Fruit fly (Drosophila melanogaster) whole organism, adult: ENCODE data around the gene CG1146.

Experiments
- CG11617 ChIP-seq: fragments of 200-800 bp; sonication (Bioruptor generic); optimal IDR thresholded peaks from 2 replicates; lab custom pipeline; 2017; ENCODE audit warnings: mild to moderate bottlenecking, missing biosample characterization, missing genetic modification reagents, missing genetic modification characterization
- CG12768 ChIP-seq: fragments of 200-800 bp; sonication (Bioruptor generic); optimal IDR thresholded peaks from 2 replicates; lab custom pipeline; 2017; ENCODE audit warnings: missing biosample characterization, missing genetic modification characterization, mild to moderate bottlenecking, moderate library complexity, missing genetic modification reagents
- CG14711 ChIP-seq: fragments of 200-800 bp; sonication (Bioruptor generic); optimal IDR thresholded peaks from 2 replicates; lab custom pipeline; 2018; ENCODE audit warnings: missing biosample characterization, mild to moderate bottlenecking, missing genetic modification characterization, moderate library complexity
- CG1620 ChIP-seq: fragments of 200-800 bp; sonication (Bioruptor generic); optimal IDR thresholded peaks from 2 replicates; lab custom pipeline; 2016; ENCODE audit warnings: missing biosample characterization, missing genetic modification characterization
- CG33017 ChIP-seq: fragments of 200-800 bp; sonication (Bioruptor generic); optimal IDR thresholded peaks from 2 replicates; lab custom pipeline; 2018; ENCODE audit warnings: missing biosample characterization, mild to moderate bottlenecking, missing genetic modification characterization, moderate library complexity
- CG5204 ChIP-seq: fragments of 200-800 bp; sonication (Bioruptor generic); optimal IDR thresholded peaks from 2 replicates; lab custom pipeline; 2016; ENCODE audit warnings: missing biosample characterization, missing genetic modification characterization
- CG7045 ChIP-seq: fragments of 200-800 bp; sonication (Bioruptor generic); optimal IDR thresholded peaks from 2 replicates; lab custom pipeline; 2017; ENCODE audit warnings: missing biosample characterization, mild to moderate bottlenecking, missing genetic modification characterization
- CG7101 ChIP-seq: fragments of 200-800 bp; sonication (Bioruptor generic); optimal IDR thresholded peaks from 2 replicates; lab custom pipeline; 2018; ENCODE audit warnings: missing biosample characterization, mild to moderate bottlenecking, missing genetic modification characterization, moderate library complexity
- Clk ChIP-seq: fragments of 200-800 bp; sonication (Bioruptor generic); optimal IDR thresholded peaks from 2 replicates; lab custom pipeline; 2017; ENCODE audit warnings: missing biosample characterization, missing genetic modification characterization
- Crg-1 ChIP-seq: fragments of 200-800 bp; sonication (Bioruptor generic); optimal IDR thresholded peaks from 2 replicates; lab custom pipeline; 2016; ENCODE audit warnings: missing biosample characterization, missing genetic modification characterization
- Hr96 ChIP-seq: fragments of 200-800 bp; sonication (Bioruptor generic); optimal IDR thresholded peaks from 2 replicates; lab custom pipeline; 2016; ENCODE audit warnings: missing biosample characterization, missing genetic modification characterization
- Mnt ChIP-seq: fragments of 200-800 bp; sonication (Bioruptor generic); optimal IDR thresholded peaks from 2 replicates; lab custom pipeline; 2016; ENCODE audit warnings: missing biosample characterization, mild to moderate bottlenecking, missing genetic modification characterization
- bab1 ChIP-seq: fragments of 200-800 bp; sonication (Bioruptor generic); optimal IDR thresholded peaks from 3 replicates; lab custom pipeline; 2019; ENCODE audit warnings: missing biosample characterization, mild to moderate bottlenecking, missing genetic modification characterization, moderate library complexity
- cic ChIP-seq: fragments of 200-800 bp; sonication (Bioruptor generic); optimal IDR thresholded peaks from 2 replicates; lab custom pipeline; 2017; ENCODE audit warnings: missing biosample characterization, mild to moderate bottlenecking, missing genetic modification characterization, moderate library complexity
- cnc ChIP-seq, 2 experiments: fragments of >200 bp; optimal IDR thresholded peaks; 2 replicates each; lab custom pipeline; 2017
- kay ChIP-seq: fragments of 200-800 bp; sonication (Bioruptor generic); peaks from one replicate; lab custom pipeline; 2016; ENCODE audit warnings: missing biosample characterization, missing genetic modification characterization, borderline replicate concordance
- ovo ChIP-seq: fragments of 200-800 bp; sonication (Bioruptor generic); optimal IDR thresholded peaks from 2 replicates; lab custom pipeline; 2016; ENCODE audit warnings: missing biosample characterization, missing genetic modification characterization
- pad ChIP-seq: fragments of 200-800 bp; sonication (Bioruptor generic); optimal IDR thresholded peaks from 3 replicates; lab custom pipeline; 2017; ENCODE audit warnings: missing biosample characterization, missing genetic modification characterization, mild to moderate bottlenecking, moderate library complexity, missing genetic modification reagents
- tj ChIP-seq: fragments of 200-800 bp; sonication (Bioruptor generic); optimal IDR thresholded peaks from 3 replicates; lab custom pipeline; 2017; ENCODE audit warnings: missing biosample characterization, mild to moderate bottlenecking, missing genetic modification characterization, moderate library complexity
- toe ChIP-seq: fragments of 200-800 bp; sonication (Bioruptor generic); optimal IDR thresholded peaks from 2 replicates; lab custom pipeline; 2016; ENCODE audit warnings: missing biosample characterization, missing genetic modification characterization

CG1146 gene

DNA sequence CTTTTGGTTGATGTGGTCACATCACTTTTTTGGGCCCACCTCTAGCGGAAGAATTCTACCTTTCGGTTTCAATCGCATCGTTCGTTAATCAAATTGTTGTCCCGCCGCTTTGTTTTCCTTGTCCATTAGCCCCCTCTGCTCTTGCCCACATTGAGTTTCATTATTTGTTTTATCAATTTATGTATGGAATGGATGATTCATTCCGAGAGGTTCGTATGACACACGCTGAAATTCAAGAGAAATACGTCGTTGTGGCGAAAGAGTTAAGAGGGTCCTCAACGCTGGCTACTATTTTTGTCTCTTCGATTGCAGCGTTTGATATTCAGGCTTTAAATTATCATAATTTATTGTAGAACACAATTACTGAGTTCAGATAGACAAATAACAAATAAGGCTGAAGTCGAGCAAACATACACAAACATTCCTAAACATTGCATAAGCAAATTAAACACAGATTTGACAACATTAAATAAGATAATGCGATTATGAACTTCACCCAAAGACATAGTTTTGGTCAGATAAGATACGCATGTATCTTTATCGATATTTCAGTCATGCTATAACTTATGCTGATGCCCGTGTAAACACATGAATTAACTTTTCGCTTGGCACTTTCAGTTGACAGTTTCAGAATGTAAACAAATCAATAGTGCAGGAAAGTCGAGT lies 5.0 kb downstream of the CG1146 start:
- TF ChIP-seq Clk (GFP tag; lab: Kevin White, UChicago): no peak
- no peak for TF ChIP-seq CG7101 (tag; lab: Kevin White, UChicago)
- no peak for TF ChIP-seq pad
- TF ChIP-seq CG7045 (GFP tag; lab: Kevin White, UChicago): no peak
- no peak for TF ChIP-seq tj (GFP tag; lab: Kevin White, UChicago)
- TF ChIP-seq CG5204 (GFP tag; lab: Kevin White, UChicago): no peak

DNA sequence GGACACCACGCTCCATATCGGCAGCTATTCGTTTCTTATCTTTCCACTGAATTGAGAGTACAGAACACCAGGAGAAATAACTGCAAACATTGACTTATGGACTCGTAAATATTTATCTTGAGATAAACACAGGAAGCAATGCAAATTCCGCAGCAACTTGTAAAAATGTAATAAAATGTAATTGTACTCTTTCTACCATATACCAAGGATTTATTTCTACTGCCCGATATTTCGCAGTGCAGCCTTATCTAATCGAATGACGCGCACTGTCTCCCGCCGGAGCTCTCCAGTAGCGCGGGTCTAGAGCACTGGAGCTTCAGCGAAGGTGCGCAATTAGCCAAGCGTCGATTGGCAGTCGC lies 5.6 kb downstream of the CG1146 start:
- TF ChIP-seq CG12768 (GFP tag; lab: Kevin White, UChicago) (peak; percentile 99), toe (GFP tag; lab: Kevin White, UChicago) (peak; percentile 93), CG7101 (tag; lab: Kevin White, UChicago) (peak; percentile 96), Crg-1 (GFP tag; lab: Kevin White, UChicago) (peak; percentile 76), CG33017 (tag; lab: Kevin White, UChicago) (peak; percentile 96), cic (peak; percentile 94), Mnt (GFP tag; lab: Kevin White, UChicago) (peak; percentile 90), CG11617 (GFP tag; lab: Kevin White, UChicago) (peak; percentile 98), pad (peak; percentile 88), Clk (GFP tag; lab: Kevin White, UChicago) (peak; percentile 96), kay (GFP tag; lab: Kevin White, UChicago) (peak; percentile 98), CG5204 (GFP tag; lab: Kevin White, UChicago) (peak; percentile 94), CG1620 (peak; percentile 81), CG14711 (peak; percentile 94), cnc (optimal IDR thresholded peaks at IDR 0.05; lab: Kevin White, UChicago) (no peak), tj (GFP tag; lab: Kevin White, UChicago) (peak; percentile 78), CG7045 (GFP tag; lab: Kevin White, UChicago) (peak; percentile 98), Hr96 (GFP tag; lab: Kevin White, UChicago) (peak; percentile 97), ovo (GFP tag; lab: Kevin White, UChicago) (peak; percentile 72), bab1 (GFP tag; lab: Kevin White, UChicago) (peak; percentile 92)

DNA sequence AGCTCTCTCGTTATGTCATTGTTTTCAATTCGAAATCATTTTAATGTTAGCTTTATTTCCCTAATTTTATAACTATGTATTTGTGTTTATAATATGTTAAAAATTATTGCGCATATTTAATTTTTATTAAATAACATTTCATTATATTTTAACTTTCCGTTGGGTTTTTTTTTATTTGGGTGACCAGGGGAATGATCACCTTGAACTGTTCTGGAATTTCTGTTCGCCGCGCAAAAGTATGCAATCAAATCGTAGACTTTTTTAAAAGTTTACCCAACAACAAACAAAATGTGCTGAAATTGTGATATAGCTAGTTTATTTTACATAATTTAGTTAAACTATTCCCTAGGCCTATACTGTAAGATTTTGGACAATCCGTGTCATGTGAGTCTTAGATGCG lies 10.5 kb downstream of the CG1146 start:
- TF ChIP-seq kay (GFP tag; lab: Kevin White, UChicago) (peak; percentile 90), pad (peak; percentile 18), Hr96 (GFP tag; lab: Kevin White, UChicago) (no peak)

DNA sequence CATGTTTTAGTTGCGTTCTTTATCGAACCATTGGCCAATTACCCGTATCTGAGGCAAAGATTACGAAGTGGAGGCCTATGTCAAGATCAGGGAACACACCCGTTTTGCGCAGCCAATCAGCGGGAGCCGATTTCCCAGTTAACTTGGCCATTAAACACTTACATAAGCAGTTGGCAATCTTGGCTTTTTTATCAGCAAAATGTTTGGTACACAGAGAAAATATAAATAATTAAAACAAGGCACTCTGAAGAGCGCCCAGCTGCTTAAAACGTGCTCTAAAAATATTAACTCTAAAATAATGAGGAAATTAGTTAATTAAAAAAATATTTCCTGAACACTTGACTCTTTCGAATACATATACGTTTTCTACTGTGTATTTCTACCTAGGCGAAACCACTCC lies 13.2 kb downstream of the CG1146 start:
- TF ChIP-seq kay (GFP tag; lab: Kevin White, UChicago) (peak; percentile 71), CG12768 (GFP tag; lab: Kevin White, UChicago) (no peak)

DNA sequence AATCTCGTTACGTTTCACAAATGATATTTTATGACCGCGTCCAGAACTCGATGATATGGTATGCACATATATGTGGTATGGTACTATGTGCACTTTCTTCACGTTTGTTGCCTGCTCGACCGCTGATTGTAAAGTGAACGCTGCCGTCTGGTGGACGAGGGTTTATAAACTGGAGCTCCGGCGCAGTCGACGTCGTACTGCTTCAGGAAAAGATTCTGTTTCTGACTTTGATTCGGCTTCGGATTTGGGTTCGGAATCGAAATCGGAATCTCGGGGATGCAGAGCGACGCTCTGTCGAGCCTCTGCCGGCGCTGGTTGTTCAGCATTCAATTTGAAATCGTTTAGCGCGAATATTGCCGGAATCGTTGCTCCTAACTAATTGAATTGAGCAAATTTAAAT lies 14.9 kb downstream of the CG1146 start, which contains the start of gene CG16758:
CG16758 (minus strand) TSS at position 142 of the 400 bp plus-strand sequence.
- TF ChIP-seq CG7101 (tag; lab: Kevin White, UChicago): no peak
- TF ChIP-seq toe (GFP tag; lab: Kevin White, UChicago): no peak
- TF ChIP-seq Clk (GFP tag; lab: Kevin White, UChicago): no peak
- no peak for TF ChIP-seq CG14711
- no peak for TF ChIP-seq ovo (GFP tag; lab: Kevin White, UChicago)
- no peak for TF ChIP-seq CG1620
- no peak for TF ChIP-seq cnc (optimal IDR thresholded peaks at IDR 0.05; lab: Kevin White, UChicago)
- no peak for TF ChIP-seq Crg-1 (GFP tag; lab: Kevin White, UChicago)

DNA sequence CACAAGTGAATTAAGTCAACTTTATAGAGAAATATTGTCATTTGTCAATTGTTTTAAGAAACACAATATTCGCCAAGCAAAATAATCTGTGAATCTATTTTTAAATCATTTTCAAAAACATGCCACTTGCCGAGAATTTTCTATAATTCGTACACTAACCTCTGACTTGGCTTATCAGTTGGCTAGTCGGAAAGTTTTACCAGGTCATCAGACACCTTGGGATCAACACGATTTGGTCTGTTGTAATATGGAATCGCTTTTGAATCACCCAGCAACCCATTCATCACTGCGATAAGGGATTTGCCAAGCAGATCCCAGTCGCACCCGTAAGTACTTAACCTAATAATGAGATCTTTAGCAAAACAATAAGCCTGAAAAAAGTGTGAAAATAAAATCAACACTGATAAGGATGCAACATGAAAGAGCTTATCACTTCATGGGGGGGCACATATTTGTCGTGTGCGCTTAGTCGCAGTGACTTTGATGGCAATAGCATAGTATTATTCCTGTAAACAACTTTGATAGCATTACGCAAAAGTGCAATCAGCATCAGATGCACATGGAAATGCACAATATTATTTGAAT lies 15.5 kb downstream of the CG1146 start:
- peak; percentile 85 for TF ChIP-seq cic
- no peak for TF ChIP-seq kay (GFP tag; lab: Kevin White, UChicago)

DNA sequence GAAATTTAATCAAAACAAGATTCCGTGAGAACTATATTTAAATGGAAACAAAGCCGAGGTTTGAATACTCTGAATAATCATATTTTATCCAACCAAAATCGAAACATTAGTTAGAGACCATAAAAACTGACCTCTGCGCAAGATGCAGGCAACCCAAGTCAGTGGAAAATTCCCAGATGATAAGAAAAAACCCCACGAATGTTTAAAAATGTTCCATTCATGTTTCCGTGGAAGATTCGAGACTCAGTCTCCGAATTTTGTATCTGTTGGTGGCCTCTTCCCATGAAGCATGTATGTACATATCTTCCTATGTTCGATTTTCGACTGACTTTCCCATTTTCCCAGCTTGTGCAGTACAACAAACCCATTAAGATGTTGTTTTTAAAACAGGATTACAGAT lies 16.2 kb downstream of the CG1146 start:
- TF ChIP-seq CG11617 (GFP tag; lab: Kevin White, UChicago): no peak
- no peak for TF ChIP-seq CG33017 (tag; lab: Kevin White, UChicago)
- TF ChIP-seq toe (GFP tag; lab: Kevin White, UChicago): no peak
- TF ChIP-seq ovo (GFP tag; lab: Kevin White, UChicago): no peak
- TF ChIP-seq CG12768 (GFP tag; lab: Kevin White, UChicago): no peak
- no peak for TF ChIP-seq CG7045 (GFP tag; lab: Kevin White, UChicago)
- TF ChIP-seq tj (GFP tag; lab: Kevin White, UChicago): no peak
